Fruit fly (Drosophila melanogaster): ENCODE measurements around the gene Nep1.

Nep1 gene

dm6 chrX:6050282-6050934 lies 40.6 kb upstream of the Nep1 start, which contains the start of gene CG5921 (continued):
- TF ChIP-seq CG13287 (GFP tag; IDR thresholded peaks at IDR 0.05; ENCODE audit: partially characterized antibody) (peak; percentile 33; the same call in 1 of the 2 replicates), ems (GFP tag; optimal IDR thresholded peaks at IDR 0.05) (peak; percentile 2), vnd (GFP tag; IDR thresholded peaks at IDR 0.05; ENCODE audit: partially characterized antibody) (no peak), gce (GFP tag; IDR thresholded peaks at IDR 0.05) (no peak), Xbp1 (GFP tag; optimal IDR thresholded peaks at IDR 0.05) (peak; percentile 1), p53 (GFP tag; optimal IDR thresholded peaks at IDR 0.05) (no peak), chinmo (GFP tag; IDR thresholded peaks at IDR 0.05; ENCODE audit: partially characterized antibody) (0 out of 4 replicates have a peak, but pooled peaks have one; percentile 33), Adf1 (GFP tag; IDR thresholded peaks at IDR 0.05) (no peak), Oaz (GFP tag; IDR thresholded peaks at IDR 0.05) (no peak), Jarid2 (GFP tag; optimal IDR thresholded peaks at IDR 0.05) (peak; percentile 22), CG34224 (GFP tag; IDR thresholded peaks at IDR 0.05; ENCODE audit: partially characterized antibody) (no peak), CG16779 (GFP tag; IDR thresholded peaks at IDR 0.05) (no peak), Dad (GFP tag; optimal IDR thresholded peaks at IDR 0.05) (no peak), E2f2 (GFP tag; IDR thresholded peaks at IDR 0.05) (peak; percentile 60), Trl (optimal IDR thresholded peaks at IDR 0.05) (no peak), Trl (GFP tag; optimal IDR thresholded peaks at IDR 0.05) (no peak), CG11504 (tag; optimal IDR thresholded peaks at IDR 0.05) (peak; percentile 30), so (GFP tag; IDR thresholded peaks at IDR 0.05) (no peak), CG11398 (GFP tag; optimal IDR thresholded peaks at IDR 0.05) (no peak), pzg (GFP tag; optimal IDR thresholded peaks at IDR 0.05) (peak; percentile 5), D19A (tag; optimal IDR thresholded peaks at IDR 0.05) (no peak), Scr (GFP tag; IDR thresholded peaks at IDR 0.05; ENCODE audit: partially characterized antibody) (0 out of 2 replicates have a peak, but pooled peaks have one; percentile 9), az2 (GFP tag; optimal IDR thresholded peaks at IDR 0.05) (no peak), CG17802 (tag; optimal IDR thresholded peaks at IDR 0.05) (no peak), CG34422 (GFP tag; IDR thresholded peaks at IDR 0.05) (no peak), trem (tag; optimal IDR thresholded peaks at IDR 0.05) (no peak), Drgx (GFP tag; IDR thresholded peaks at IDR 0.05) (0 out of 2 replicates have a peak, but pooled peaks have one; percentile 21), CG6791 (GFP tag; IDR thresholded peaks at IDR 0.05; ENCODE audit: partially characterized antibody) (peak; percentile 27; the same call in 1 of the 3 replicates), CG15601 (tag; optimal IDR thresholded peaks at IDR 0.05) (peak; percentile 2), NFAT (GFP tag; IDR thresholded peaks at IDR 0.05) (no peak), CG15514 (GFP tag; optimal IDR thresholded peaks at IDR 0.05) (peak; percentile 5), br (optimal IDR thresholded peaks at IDR 0.05) (no peak), grn (GFP tag; optimal IDR thresholded peaks at IDR 0.05) (no peak), gfzf (GFP tag; optimal IDR thresholded peaks at IDR 0.05) (peak; percentile 52), sens (GFP tag) (peak; percentile 30), CG10654 (GFP tag; optimal IDR thresholded peaks at IDR 0.05) (no peak), stwl (tag; optimal IDR thresholded peaks at IDR 0.05) (peak; percentile 82), D (optimal IDR thresholded peaks at IDR 0.05) (no peak), D (GFP tag; optimal IDR thresholded peaks at IDR 0.05) (no peak), CG1602 (GFP tag; optimal IDR thresholded peaks at IDR 0.05) (no peak), CG11093 (GFP tag; IDR thresholded peaks at IDR 0.05) (no peak), CG8290 (GFP tag; optimal IDR thresholded peaks at IDR 0.05) (peak; percentile 88), CG8290 (tag; optimal IDR thresholded peaks at IDR 0.05) (peak in 1 of 2 experiments; percentile 50), CG2120 (GFP tag; optimal IDR thresholded peaks at IDR 0.05) (no peak), unc-4 (GFP tag; IDR thresholded peaks at IDR 0.05; ENCODE audit: partially characterized antibody) (0 out of 2 replicates have a peak, but pooled peaks have one; percentile 15), inv (GFP tag; IDR thresholded peaks at IDR 0.05; ENCODE audit: partially characterized antibody) (no peak)
